Worm (Caenorhabditis elegans): ENCODE results near the gene clec-132.
A peak's percentile ranks its signal among the peaks of the same experiment; 100 is the strongest.

- TF ChIP-seq ama-1 (optimal IDR thresholded peaks at IDR 0.05) (no peak), ama-1 (GFP tag; optimal IDR thresholded peaks at IDR 0.05) (no peak), dox-1 (GFP tag; IDR thresholded peaks at IDR 0.05) (no peak), F37B4.10 (GFP tag; IDR thresholded peaks at IDR 0.05) (no peak), ztf-22 (GFP tag; optimal IDR thresholded peaks at IDR 0.05) (no peak), mxl-1 (tag; optimal IDR thresholded peaks at IDR 0.05) (no peak), dpff-1 (tag; optimal IDR thresholded peaks at IDR 0.05) (no peak), pbrm-1 (GFP tag; IDR thresholded peaks at IDR 0.05) (no peak), efl-1 (GFP tag; optimal IDR thresholded peaks at IDR 0.05) (peak; percentile 27), nfya-2 (GFP tag; IDR thresholded peaks at IDR 0.05) (no peak), hlh-26 (GFP tag; conservative IDR thresholded peaks at IDR 0.05) (no peak), attf-6 (GFP tag; IDR thresholded peaks at IDR 0.05) (no peak), C17E4.6 (GFP tag; IDR thresholded peaks at IDR 0.05) (no peak), nfyb-1 (GFP tag; IDR thresholded peaks at IDR 0.05) (no peak)
Observed at ce11 chrII:3546381-3546931, 30.4 kb upstream of the clec-132 start, which contains the start of gene apd-3.
